Worm (Caenorhabditis elegans) whole organism, midembryonic: ENCODE measurements around the gene fbxb-108.

Source experiments
- cog-1 ChIP-seq: sonication (generic microtip); optimal IDR thresholded peaks from 2 replicates; lab custom pipeline; 2016; ENCODE audit warnings: missing genetic modification characterization, missing compliant biosample characterization
- flt-1 ChIP-seq: fragments of 200-800 bp; sonication (Bioruptor generic); IDR thresholded peaks from 2 replicates; pipeline ENCODE4 v1.3.6; 2022; ENCODE audit warnings: missing genetic modification characterization, missing compliant biosample characterization
- med-1 ChIP-seq: sonication (generic microtip); optimal IDR thresholded peaks from 2 replicates; lab custom pipeline; 2017; ENCODE audit warnings: missing genetic modification characterization, mild to moderate bottlenecking, missing compliant biosample characterization, antibody characterized with exemption, missing genetic modification reagents; ENCODE audit not compliant: insufficient read depth
- ref-1 ChIP-seq: fragments of 200-800 bp; sonication (Bioruptor generic); conservative IDR thresholded peaks from 2 replicates; pipeline ENCODE4 v1.3.6; 2022; ENCODE audit warnings: missing genetic modification reagents, missing genetic modification characterization, missing compliant biosample characterization
- tab-1 ChIP-seq: fragments of 200-800 bp; sonication (Bioruptor generic); IDR thresholded peaks from 2 replicates; pipeline ENCODE4 v1.3.6; 2022; ENCODE audit warnings: missing genetic modification characterization, missing compliant biosample characterization
- ztf-23 ChIP-seq: fragments of 200-800 bp; sonication (Bioruptor generic); IDR thresholded peaks from 2 replicates; pipeline ENCODE4 v1.3.6; 2022; ENCODE audit warnings: missing genetic modification reagents, missing genetic modification characterization, missing compliant biosample characterization
- ztf-29 ChIP-seq: fragments of 200-800 bp; sonication (Bioruptor generic); IDR thresholded peaks from 2 replicates; pipeline ENCODE4 v1.3.6; 2022; ENCODE audit warnings: missing genetic modification reagents, missing genetic modification characterization, missing compliant biosample characterization

DNA sequence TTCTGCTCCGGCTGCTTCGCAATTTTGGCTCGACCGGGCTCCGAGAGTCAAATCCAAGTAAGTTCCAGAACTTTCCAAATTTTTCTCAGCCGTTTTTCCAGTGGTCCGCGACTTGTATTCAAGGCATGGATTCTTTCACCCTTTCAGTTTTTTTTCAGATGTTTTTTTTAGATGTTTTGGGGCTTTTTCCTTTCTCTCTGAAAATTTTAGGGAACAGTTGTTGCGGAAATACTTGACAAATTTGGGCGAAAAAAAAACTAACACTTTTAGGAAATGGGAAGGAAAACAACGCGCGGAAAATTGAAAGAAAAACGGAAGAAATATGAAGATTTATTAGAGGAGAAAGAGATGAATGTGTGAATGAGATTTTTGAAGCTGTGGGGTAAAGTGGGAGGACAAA lies 39.2 kb upstream of the fbxb-108 start, which contains the start of the genes T05A8.11 and nep-2:
- TF ChIP-seq flt-1 (GFP tag; lab: Robert Waterston, UW) (no peak), ztf-29 (no peak), cog-1 (no peak), tab-1 (no peak), ref-1 (GFP tag; lab: Robert Waterston, UW) (no peak), med-1 (no peak), ztf-23 (GFP tag; lab: Robert Waterston, UW) (no peak)
